Worm (Caenorhabditis elegans): ENCODE data around the gene R151.2.

The R151.2 gene

ce11 chrIII:7216924-7217521, 7.3 kb downstream of the R151.2 start (continued):
- TF ChIP-seq lin-29 (GFP tag; IDR thresholded peaks at IDR 0.05) (no peak), hif-1 (tag; optimal IDR thresholded peaks at IDR 0.05) (no peak), dmd-9 (GFP tag; IDR thresholded peaks at IDR 0.05) (no peak), mxl-2 (GFP tag; conservative IDR thresholded peaks at IDR 0.05) (no peak), nhr-11 (tag; optimal IDR thresholded peaks at IDR 0.05) (peak; percentile 82), ceh-32 (tag; optimal IDR thresholded peaks at IDR 0.05; ENCODE audit: poor library complexity) (no peak), unc-39 (tag; optimal IDR thresholded peaks at IDR 0.05) (no peak), madf-5 (GFP tag; IDR thresholded peaks at IDR 0.05) (no peak), daf-12 (tag; optimal IDR thresholded peaks at IDR 0.05) (no peak)

DNA sequence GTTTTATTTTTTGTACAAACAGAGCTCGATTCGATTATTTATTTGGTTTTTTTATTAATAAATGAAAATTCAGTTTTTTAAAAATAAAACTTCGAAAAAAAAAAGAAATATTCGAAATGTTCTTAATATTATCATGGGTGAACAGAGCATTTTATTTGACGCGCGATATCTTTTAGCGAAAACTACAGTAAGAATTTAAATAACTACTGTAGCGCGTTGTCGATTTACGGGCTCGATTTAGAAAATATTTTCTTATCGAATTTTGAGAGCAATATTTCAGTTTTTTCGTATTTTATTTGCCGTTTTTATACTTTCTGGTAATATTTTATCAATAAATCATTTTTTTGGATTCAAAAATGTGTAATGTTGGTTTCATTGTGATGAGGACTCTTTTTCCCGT, 11.3 kb downstream of the R151.2 start:
- TF ChIP-seq daf-16 (GFP tag; optimal IDR thresholded peaks at IDR 0.05) (no peak), daf-16 (tag; optimal IDR thresholded peaks at IDR 0.05) (peak; percentile 1), R02D3.7 (tag; optimal IDR thresholded peaks at IDR 0.05) (peak; percentile 65), lsy-2 (tag; optimal IDR thresholded peaks at IDR 0.05) (peak in 1 of 2 experiments; percentile 52), nhr-102 (tag; optimal IDR thresholded peaks at IDR 0.05) (peak; percentile 23), lin-15B (tag; optimal IDR thresholded peaks at IDR 0.05) (no peak), nhr-10 (tag; optimal IDR thresholded peaks at IDR 0.05) (no peak), duxl-1 (tag; optimal IDR thresholded peaks at IDR 0.05; ENCODE audit: poor library complexity) (peak; percentile 16), T20F7.1 (GFP tag; optimal IDR thresholded peaks at IDR 0.05) (no peak)

DNA sequence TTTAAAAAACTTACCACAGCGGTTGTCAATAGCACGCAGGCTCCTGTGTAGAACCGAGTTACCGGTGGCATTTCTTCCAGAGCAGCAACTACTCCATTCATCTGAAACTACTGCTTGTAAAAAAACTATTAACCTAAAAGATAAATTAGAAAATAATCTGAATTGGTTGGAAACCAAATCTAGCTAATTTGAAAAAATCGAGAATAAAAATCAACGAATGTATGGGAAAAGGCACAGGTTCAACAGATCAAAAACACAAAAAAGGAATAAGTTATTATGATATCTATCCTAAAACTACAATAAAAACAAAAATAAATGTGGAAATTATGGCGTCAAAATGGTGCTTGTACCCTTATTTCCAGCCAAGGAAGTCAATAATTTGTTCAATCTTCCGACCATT, 13.3 kb downstream of the R151.2 start, which contains the start of gene der-2:
Gene der-2, minus strand, starts transcription at position 101 of the 400 bp plus-strand sequence.
- no peak for TF ChIP-seq mxl-3 (GFP tag; optimal IDR thresholded peaks at IDR 0.05)
- TF ChIP-seq unc-130 (GFP tag; optimal IDR thresholded peaks at IDR 0.05): no peak
- no peak for TF ChIP-seq D1046.2 (GFP tag; IDR thresholded peaks at IDR 0.05)
- no peak for TF ChIP-seq tra-1 (GFP tag; IDR thresholded peaks at IDR 0.05)
- TF ChIP-seq attf-4 (tag; optimal IDR thresholded peaks at IDR 0.05): no peak
- no peak for TF ChIP-seq spr-3 (GFP tag; optimal IDR thresholded peaks at IDR 0.05)
- no peak for TF ChIP-seq ceh-44 (GFP tag; IDR thresholded peaks at IDR 0.05)
- TF ChIP-seq fkh-10 (GFP tag; optimal IDR thresholded peaks at IDR 0.05): no peak

DNA sequence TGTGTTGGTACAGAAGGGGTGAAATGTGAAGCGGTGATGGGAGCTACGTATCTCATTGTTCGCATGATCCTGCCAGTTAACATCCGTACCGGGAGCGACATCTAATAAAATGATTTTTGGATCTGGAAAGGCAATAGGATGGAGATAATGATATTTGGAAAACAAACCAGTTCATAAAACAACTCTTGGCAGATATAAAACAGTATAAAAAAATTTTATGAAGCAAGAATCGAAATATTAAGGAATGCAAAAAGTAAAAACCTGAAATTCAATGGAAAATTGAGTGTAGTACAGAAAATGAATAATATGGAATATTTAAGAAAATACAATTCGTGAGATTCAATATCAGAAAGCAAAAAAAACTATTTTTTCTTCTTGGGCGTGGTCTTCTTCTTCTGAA, 16.8 kb downstream of the R151.2 start, which contains the start of gene hsp-75:
Gene hsp-75, minus strand, starts transcription at position 101 of the 400 bp plus-strand sequence.
- TF ChIP-seq daf-19 (GFP tag; conservative IDR thresholded peaks at IDR 0.05) (no peak), gei-8 (GFP tag; optimal IDR thresholded peaks at IDR 0.05) (no peak), R02D3.7 (tag; optimal IDR thresholded peaks at IDR 0.05) (no peak), unc-62 (GFP tag; optimal IDR thresholded peaks at IDR 0.05 in 1 of 2) (no peak), unc-62 (tag; optimal IDR thresholded peaks at IDR 0.05) (no peak), mes-2 (tag; optimal IDR thresholded peaks at IDR 0.05; ENCODE audit: poor library complexity, severe bottlenecking) (no peak), lin-15B (tag; optimal IDR thresholded peaks at IDR 0.05) (no peak), lin-29 (GFP tag; IDR thresholded peaks at IDR 0.05) (no peak), ama-1 (optimal IDR thresholded peaks at IDR 0.05) (no peak), spr-3 (GFP tag; optimal IDR thresholded peaks at IDR 0.05) (no peak), lin-39 (tag; optimal IDR thresholded peaks at IDR 0.05) (no peak), ceh-20 (GFP tag; IDR thresholded peaks at IDR 0.05) (no peak), jun-1 (tag; optimal IDR thresholded peaks at IDR 0.05) (no peak), F44E2.7 (GFP tag; IDR thresholded peaks at IDR 0.05) (no peak), nhr-25 (tag; optimal IDR thresholded peaks at IDR 0.05; ENCODE audit: borderline replicate concordance, insufficient read depth) (no peak), nhr-42 (GFP tag; IDR thresholded peaks at IDR 0.05) (no peak), nhr-237 (tag; optimal IDR thresholded peaks at IDR 0.05) (no peak), attf-4 (tag; optimal IDR thresholded peaks at IDR 0.05) (no peak), ZK337.2 (GFP tag; IDR thresholded peaks at IDR 0.05) (no peak), mep-1 (tag; optimal IDR thresholded peaks at IDR 0.05) (no peak), nhr-11 (tag; optimal IDR thresholded peaks at IDR 0.05) (no peak)
